Fruit fly (Drosophila melanogaster) whole organism, prepupa: Measurements from ENCODE around the gene Ir68b.
A peak's percentile ranks its signal among the peaks of the same experiment; 100 is the strongest.

Experiments used
- CG10631 ChIP-seq: fragments of 200-800 bp; sonication (Bioruptor generic); optimal IDR thresholded peaks from 2 replicates; lab custom pipeline; 2016; ENCODE audit warnings: missing biosample characterization, missing genetic modification characterization
- CG10669 ChIP-seq: fragments of 200-800 bp; sonication (Bioruptor generic); optimal IDR thresholded peaks from 3 replicates; lab custom pipeline; 2018; ENCODE audit warnings: missing biosample characterization, mild to moderate bottlenecking, missing genetic modification characterization, moderate library complexity
- CG11294 ChIP-seq: fragments of 200-800 bp; sonication (Bioruptor generic); IDR thresholded peaks from 2 replicates; pipeline ENCODE4 v1.3.6; 2022; ENCODE audit warnings: missing biosample characterization, missing genetic modification characterization
- CG11762 ChIP-seq: fragments of 200-800 bp; sonication (Bioruptor generic); optimal IDR thresholded peaks from 3 replicates; lab custom pipeline; 2016; ENCODE audit warnings: missing biosample characterization, missing genetic modification characterization; ENCODE audit not compliant: insufficient read depth
- CG11902 ChIP-seq: fragments of 200-800 bp; sonication (Bioruptor generic); optimal IDR thresholded peaks from 3 replicates; lab custom pipeline; 2016; ENCODE audit warnings: missing biosample characterization, missing genetic modification characterization
- CG15336 ChIP-seq: fragments of 200-800 bp; sonication (Bioruptor generic); IDR thresholded peaks from 2 replicates; pipeline ENCODE4 v1.3.6; 2022; ENCODE audit warnings: missing biosample characterization, missing genetic modification characterization
- CG1621 ChIP-seq: fragments of 200-800 bp; sonication (Bioruptor generic); optimal IDR thresholded peaks from 3 replicates; lab custom pipeline; 2018; ENCODE audit warnings: missing biosample characterization, mild to moderate bottlenecking, missing genetic modification characterization
- CG16779 ChIP-seq: fragments of 200-800 bp; sonication (Bioruptor generic); optimal IDR thresholded peaks from 3 replicates; lab custom pipeline; 2017; ENCODE audit warnings: missing biosample characterization, mild to moderate bottlenecking, missing genetic modification characterization
- CG31627 ChIP-seq: fragments of 200-800 bp; sonication (Bioruptor generic); optimal IDR thresholded peaks from 3 replicates; lab custom pipeline; 2016; ENCODE audit warnings: missing biosample characterization, missing genetic modification characterization
- CG3919 ChIP-seq: fragments of 200-800 bp; sonication (Bioruptor generic); optimal IDR thresholded peaks from 3 replicates; lab custom pipeline; 2016; ENCODE audit warnings: missing biosample characterization, missing genetic modification characterization
- CG6163 ChIP-seq: fragments of 200-800 bp; sonication (Bioruptor generic); IDR thresholded peaks from 3 replicates; pipeline ENCODE4 v1.3.6; 2022; ENCODE audit warnings: missing biosample characterization, missing genetic modification characterization
- CG6276 ChIP-seq: fragments of 200-800 bp; sonication (Bioruptor generic); optimal IDR thresholded peaks from 2 replicates; lab custom pipeline; 2017; ENCODE audit warnings: missing biosample characterization, mild to moderate bottlenecking, missing genetic modification characterization
- CG6792 ChIP-seq: fragments of 200-800 bp; sonication (Bioruptor generic); optimal IDR thresholded peaks from 3 replicates; lab custom pipeline; 2016; ENCODE audit warnings: missing biosample characterization, missing genetic modification characterization
- CG6808 ChIP-seq: fragments of 200-800 bp; sonication (Bioruptor generic); optimal IDR thresholded peaks from 3 replicates; lab custom pipeline; 2017; ENCODE audit warnings: missing biosample characterization, missing genetic modification characterization, mild to moderate bottlenecking, moderate library complexity, missing genetic modification reagents
- CG6854 ChIP-seq: fragments of 200-800 bp; sonication (Bioruptor generic); optimal IDR thresholded peaks from 2 replicates; lab custom pipeline; 2017; ENCODE audit warnings: missing biosample characterization, mild to moderate bottlenecking, missing genetic modification characterization
- CG7368 ChIP-seq: fragments of 200-800 bp; sonication (Bioruptor generic); optimal IDR thresholded peaks from 3 replicates; lab custom pipeline; 2016; ENCODE audit warnings: missing biosample characterization, missing genetic modification characterization
- CG8119 ChIP-seq: fragments of 200-800 bp; sonication (Bioruptor generic); IDR thresholded peaks from 3 replicates; pipeline ENCODE4 v1.3.6; 2022; ENCODE audit warnings: missing biosample characterization, missing genetic modification characterization
- CG8632 ChIP-seq: fragments of 200-800 bp; sonication (Bioruptor generic); optimal IDR thresholded peaks from 3 replicates; lab custom pipeline; 2016; ENCODE audit warnings: missing biosample characterization, missing genetic modification characterization
- CG9139 ChIP-seq: fragments of 200-800 bp; sonication (Bioruptor generic); optimal IDR thresholded peaks from 3 replicates; lab custom pipeline; 2017; ENCODE audit warnings: missing biosample characterization, mild to moderate bottlenecking, missing genetic modification characterization
- Eip75B ChIP-seq: fragments of 200-800 bp; sonication (Bioruptor generic); optimal IDR thresholded peaks from 3 replicates; lab custom pipeline; 2016; ENCODE audit warnings: missing biosample characterization, missing genetic modification characterization
- Eip78C ChIP-seq: fragments of 200-800 bp; sonication (Bioruptor generic); peaks from one replicate; lab custom pipeline; 2016; ENCODE audit warnings: missing biosample characterization, missing genetic modification characterization
- Eip93F ChIP-seq: fragments of 200-800 bp; sonication (Bioruptor generic); optimal IDR thresholded peaks from 2 replicates; lab custom pipeline; 2016; ENCODE audit warnings: missing biosample characterization, mild to moderate bottlenecking, missing genetic modification characterization
- Ets21C ChIP-seq: fragments of 200-800 bp; sonication (Bioruptor generic); optimal IDR thresholded peaks from 3 replicates; lab custom pipeline; 2016; ENCODE audit warnings: missing biosample characterization, missing genetic modification characterization
- Ets96B ChIP-seq: fragments of 200-800 bp; optimal IDR thresholded peaks from 2 replicates; lab custom pipeline; 2019; ENCODE audit warnings: missing biosample characterization, mild to moderate bottlenecking, missing genetic modification characterization, moderate library complexity
- Gug ChIP-seq: fragments of 200-800 bp; sonication (Bioruptor generic); IDR thresholded peaks from 2 replicates; pipeline ENCODE4 v1.3.6; 2022; ENCODE audit warnings: missing biosample characterization, missing genetic modification characterization
- Hr39 ChIP-seq: fragments of 200-800 bp; sonication (Bioruptor generic); optimal IDR thresholded peaks from 2 replicates; lab custom pipeline; 2016; ENCODE audit warnings: missing biosample characterization, missing genetic modification characterization
- Hr4 ChIP-seq: fragments of 200-800 bp; sonication (Bioruptor generic); optimal IDR thresholded peaks from 3 replicates; lab custom pipeline; 2016; ENCODE audit warnings: missing biosample characterization, missing genetic modification characterization
- Lpt ChIP-seq: fragments of 200-800 bp; sonication (Bioruptor generic); optimal IDR thresholded peaks from 3 replicates; lab custom pipeline; 2016; ENCODE audit warnings: missing biosample characterization, missing genetic modification characterization
- OdsH ChIP-seq: fragments of 200-800 bp; sonication (Bioruptor generic); optimal IDR thresholded peaks from 3 replicates; lab custom pipeline; 2016; ENCODE audit warnings: missing biosample characterization, missing genetic modification characterization
- Smox ChIP-seq: fragments of 200-800 bp; sonication (Bioruptor generic); optimal IDR thresholded peaks from 3 replicates; lab custom pipeline; 2016; ENCODE audit warnings: missing biosample characterization, missing genetic modification characterization
- Sox102F ChIP-seq: fragments of 200-800 bp; sonication (Bioruptor generic); optimal IDR thresholded peaks from 2 replicates; lab custom pipeline; 2016; ENCODE audit warnings: missing biosample characterization, mild to moderate bottlenecking, missing genetic modification characterization
- acj6 ChIP-seq: fragments of 200-800 bp; sonication (Bioruptor generic); optimal IDR thresholded peaks from 3 replicates; lab custom pipeline; 2016; ENCODE audit warnings: missing biosample characterization, missing genetic modification characterization
- cyc ChIP-seq: fragments of 200-800 bp; sonication (Bioruptor generic); optimal IDR thresholded peaks from 3 replicates; lab custom pipeline; 2016; ENCODE audit warnings: missing biosample characterization, missing genetic modification characterization
- esn ChIP-seq: fragments of 200-800 bp; sonication (Bioruptor generic); optimal IDR thresholded peaks from 2 replicates; lab custom pipeline; 2016; ENCODE audit warnings: missing biosample characterization, mild to moderate bottlenecking, missing genetic modification characterization, moderate library complexity
- fd59A ChIP-seq: fragments of 200-800 bp; sonication (Bioruptor generic); optimal IDR thresholded peaks from 2 replicates; lab custom pipeline; 2017; ENCODE audit warnings: missing biosample characterization, mild to moderate bottlenecking, missing genetic modification characterization, missing genetic modification reagents
- fd85E ChIP-seq: fragments of 200-800 bp; sonication (Bioruptor generic); optimal IDR thresholded peaks from 3 replicates; lab custom pipeline; 2016; ENCODE audit warnings: missing biosample characterization, missing genetic modification characterization
- fkh ChIP-seq: fragments of 200-800 bp; sonication (Bioruptor generic); optimal IDR thresholded peaks from 3 replicates; lab custom pipeline; 2017; ENCODE audit warnings: missing biosample characterization, mild to moderate bottlenecking, missing genetic modification characterization, moderate library complexity
- lz ChIP-seq: fragments of 200-800 bp; sonication (Bioruptor generic); optimal IDR thresholded peaks from 3 replicates; lab custom pipeline; 2016; ENCODE audit warnings: missing biosample characterization, missing genetic modification characterization
- pdm3 ChIP-seq: fragments of 200-800 bp; sonication (Bioruptor generic); optimal IDR thresholded peaks from 3 replicates; lab custom pipeline; 2016; ENCODE audit warnings: missing biosample characterization, missing genetic modification characterization
- salr ChIP-seq, 2 experiments: fragments of 200-800 bp; sonication (Bioruptor generic); optimal IDR thresholded peaks; 3 replicates each; lab custom pipeline; 2016 to 2018; ENCODE audit warnings: missing biosample characterization in 2 of 2, missing genetic modification characterization in 2 of 2, mild to moderate bottlenecking in 1 of 2
- spab ChIP-seq: fragments of 200-800 bp; sonication (Bioruptor generic); optimal IDR thresholded peaks from 2 replicates; lab custom pipeline; 2017; ENCODE audit warnings: missing biosample characterization, mild to moderate bottlenecking, missing genetic modification characterization, missing genetic modification reagents
- ss ChIP-seq, 2 experiments: fragments of 200-800 bp; sonication (Bioruptor generic); optimal IDR thresholded peaks; 2 replicates in 1 of 2; 3 replicates in 1 of 2; lab custom pipeline; 2017 to 2018; ENCODE audit warnings: mild to moderate bottlenecking in 2 of 2, missing biosample characterization in 2 of 2, missing genetic modification characterization in 2 of 2, moderate library complexity in 1 of 2
- topi ChIP-seq: fragments of 200-800 bp; sonication (Bioruptor generic); optimal IDR thresholded peaks from 3 replicates; lab custom pipeline; 2016; ENCODE audit warnings: missing biosample characterization, missing genetic modification characterization

The Ir68b gene

dm6 chr3L:12146970-12147369 is 19.8 kb upstream of the Ir68b start:
- TF ChIP-seq CG6808 (GFP tag; lab: Kevin White, UChicago) (no peak), CG10669 (no peak), salr (GFP tag; optimal IDR thresholded peaks at IDR 0.05; lab: Kevin White, UChicago) (no peak), OdsH (GFP tag; lab: Kevin White, UChicago) (no peak), Smox (GFP tag; lab: Kevin White, UChicago) (no peak)

dm6 chr3L:12145709-12146694 is 18.8 kb upstream of the Ir68b start, which contains the start of the genes eIF3l and Nrx-IV:
TSS of gene eIF3l (minus strand) at chr3L:12146097.
TSS of gene Nrx-IV (plus strand) at chr3L:12146519.
- TF ChIP-seq CG6854 (GFP tag; lab: Kevin White, UChicago) (peak; percentile 7), esn (GFP tag; lab: Kevin White, UChicago) (peak; percentile 16), Gug (GFP tag; lab: Robert Waterston, UW) (no peak)

dm6 chr3L:12139232-12139698 is 12.1 kb upstream of the Ir68b start:
- TF ChIP-seq CG3919, result no peak
- TF ChIP-seq lz (GFP tag; lab: Kevin White, UChicago), result peak; percentile 84
- TF ChIP-seq CG11902 (GFP tag; lab: Kevin White, UChicago), result peak; percentile 44
- peak; percentile 73 for TF ChIP-seq CG8632 (GFP tag; lab: Kevin White, UChicago)
- peak; percentile 71 for TF ChIP-seq CG11762 (GFP tag; lab: Kevin White, UChicago)
- 0 out of 2 replicates have a peak, but pooled peaks have one; percentile 20 for TF ChIP-seq Gug (GFP tag; lab: Robert Waterston, UW)
- TF ChIP-seq fd85E (GFP tag; lab: Kevin White, UChicago), result peak; percentile 0
- TF ChIP-seq CG8119, result peak; percentile 41; the same call in 1 of the 3 replicates
- TF ChIP-seq Eip75B (GFP tag; lab: Kevin White, UChicago), result peak; percentile 84
- no peak for TF ChIP-seq CG6854 (GFP tag; lab: Kevin White, UChicago)
- no peak for TF ChIP-seq pdm3 (GFP tag; lab: Kevin White, UChicago)
- peak; percentile 75 for TF ChIP-seq CG10631 (GFP tag; lab: Kevin White, UChicago)
- peak; percentile 75 for TF ChIP-seq Smox (GFP tag; lab: Kevin White, UChicago)
- TF ChIP-seq Hr4 (GFP tag; lab: Kevin White, UChicago), result peak; percentile 79
- TF ChIP-seq salr (GFP tag; optimal IDR thresholded peaks at IDR 0.05; lab: Kevin White, UChicago), result peak; percentile 8 to 67
- TF ChIP-seq CG10669, result no peak
- TF ChIP-seq esn (GFP tag; lab: Kevin White, UChicago), result peak; percentile 84
- TF ChIP-seq Ets96B (tag; lab: Kevin White, UChicago), result peak; percentile 43
- peak; percentile 5 to 27 for TF ChIP-seq ss (GFP tag; optimal IDR thresholded peaks at IDR 0.05; lab: Kevin White, UChicago)
- TF ChIP-seq Eip78C (GFP tag; lab: Kevin White, UChicago), result peak; percentile 94
- TF ChIP-seq cyc, result peak; percentile 74
- TF ChIP-seq CG9139 (GFP tag; lab: Kevin White, UChicago), result no peak
- no peak for TF ChIP-seq fkh (GFP tag; lab: Kevin White, UChicago)
- peak; percentile 80 for TF ChIP-seq CG6792 (GFP tag; lab: Kevin White, UChicago)
- TF ChIP-seq CG16779 (tag; lab: Kevin White, UChicago), result peak; percentile 27
- TF ChIP-seq acj6 (GFP tag; lab: Kevin White, UChicago), result peak; percentile 70
- peak; percentile 6 for TF ChIP-seq CG1621 (tag; lab: Kevin White, UChicago)
- TF ChIP-seq Sox102F (GFP tag; lab: Kevin White, UChicago), result no peak
- TF ChIP-seq CG6276 (GFP tag; lab: Kevin White, UChicago), result no peak
- peak; percentile 34 for TF ChIP-seq fd59A (GFP tag; lab: Kevin White, UChicago)
- TF ChIP-seq Eip93F (GFP tag; lab: Kevin White, UChicago), result peak; percentile 11
- TF ChIP-seq CG15336 (GFP tag; lab: Robert Waterston, UW), result peak; percentile 39; the same call in 1 of the 2 replicates
- TF ChIP-seq CG6163 (GFP tag; lab: Robert Waterston, UW), result peak; percentile 62; the same call in 2 of the 3 replicates
- TF ChIP-seq CG11294 (GFP tag; lab: Robert Waterston, UW), result 0 out of 2 replicates have a peak, but pooled peaks have one; percentile 28
- TF ChIP-seq CG7368, result peak; percentile 63
- peak; percentile 79 for TF ChIP-seq topi (GFP tag; lab: Kevin White, UChicago)
- TF ChIP-seq Ets21C (GFP tag; lab: Kevin White, UChicago), result peak; percentile 78
- peak; percentile 75 for TF ChIP-seq OdsH (GFP tag; lab: Kevin White, UChicago)
- peak; percentile 79 for TF ChIP-seq Hr39 (GFP tag; lab: Kevin White, UChicago)
- peak; percentile 60 for TF ChIP-seq Lpt (GFP tag; lab: Kevin White, UChicago)
- peak; percentile 50 for TF ChIP-seq spab (GFP tag; lab: Kevin White, UChicago)
- peak; percentile 83 for TF ChIP-seq CG31627 (GFP tag; lab: Kevin White, UChicago)
